Worm (Caenorhabditis elegans) whole organism, L3 larva: ENCODE data around the gene vps-54.

Experiments
- R02D3.7 ChIP-seq: fragments of 150-350 bp; optimal IDR thresholded peaks from 2 replicates; lab custom pipeline; 2014; ENCODE audit warnings: missing biosample characterization, missing genetic modification characterization
- ZK546.5 ChIP-seq: sonication (generic microtip); optimal IDR thresholded peaks from 2 replicates; lab custom pipeline; 2017; ENCODE audit warnings: missing biosample characterization, missing genetic modification characterization
- aly-2 ChIP-seq: fragments of 150-350 bp; optimal IDR thresholded peaks from 2 replicates; lab custom pipeline; 2014; ENCODE audit warnings: missing biosample characterization, missing genetic modification characterization
- ama-1 ChIP-seq: fragments of 150-350 bp; optimal IDR thresholded peaks from 2 replicates; lab custom pipeline; 2018
- ceh-16 ChIP-seq: sonication (generic microtip); optimal IDR thresholded peaks from 2 replicates; lab custom pipeline; 2017; ENCODE audit warnings: missing biosample characterization, missing genetic modification characterization
- ceh-9 ChIP-seq: sonication (generic microtip); optimal IDR thresholded peaks from 2 replicates; lab custom pipeline; 2018; ENCODE audit warnings: missing biosample characterization, missing genetic modification characterization
- egl-27 ChIP-seq: sonication (generic microtip); optimal IDR thresholded peaks from 4 replicates; lab custom pipeline; 2017; ENCODE audit warnings: missing biosample characterization, missing genetic modification reagents, missing genetic modification characterization
- egl-5 ChIP-seq: fragments of 150-350 bp; optimal IDR thresholded peaks from 2 replicates; lab custom pipeline; 2017; ENCODE audit warnings: missing biosample characterization, missing genetic modification reagents, missing genetic modification characterization, inconsistent platforms
- elt-1 ChIP-seq: fragments of 150-350 bp; optimal IDR thresholded peaks from 2 replicates; lab custom pipeline; 2014; ENCODE audit warnings: missing biosample characterization, missing genetic modification characterization
- elt-2 ChIP-seq: sonication (generic microtip); optimal IDR thresholded peaks from 2 replicates; lab custom pipeline; 2016; ENCODE audit warnings: missing genetic modification reagents, mild to moderate bottlenecking, missing genetic modification characterization, missing compliant biosample characterization
- elt-3 ChIP-seq, 3 experiments: fragments of 150-350 bp in 1 of 3; sonication (generic microtip) in 2 of 3; optimal IDR thresholded peaks; 2 replicates in 2 of 3; 4 replicates in 1 of 3; lab custom pipeline; 2014 to 2017; ENCODE audit warnings: missing biosample characterization in 3 of 3, missing genetic modification characterization in 3 of 3
- fkh-10 ChIP-seq: sonication (generic microtip); optimal IDR thresholded peaks from 2 replicates; lab custom pipeline; 2017; ENCODE audit warnings: missing biosample characterization, missing genetic modification reagents, missing genetic modification characterization
- fos-1 ChIP-seq: fragments of 150-350 bp; optimal IDR thresholded peaks from 2 replicates; lab custom pipeline; 2014; ENCODE audit warnings: missing biosample characterization, missing genetic modification characterization
- hmg-11 ChIP-seq: sonication (generic microtip); optimal IDR thresholded peaks from 2 replicates; lab custom pipeline; 2016; ENCODE audit warnings: missing genetic modification characterization, missing compliant biosample characterization
- jun-1 ChIP-seq: fragments of 150-350 bp; optimal IDR thresholded peaks from 2 replicates; lab custom pipeline; 2014; ENCODE audit warnings: missing biosample characterization, missing genetic modification reagents, missing genetic modification characterization
- lin-15B ChIP-seq: fragments of 150-350 bp; optimal IDR thresholded peaks from 2 replicates; lab custom pipeline; 2014; ENCODE audit warnings: missing biosample characterization, missing genetic modification characterization
- lin-39 ChIP-seq: fragments of 150-350 bp; optimal IDR thresholded peaks from 2 replicates; lab custom pipeline; 2018; ENCODE audit warnings: missing biosample characterization, missing genetic modification reagents, missing genetic modification characterization
- lsy-12 ChIP-seq: sonication (generic microtip); optimal IDR thresholded peaks from 2 replicates; lab custom pipeline; 2016; ENCODE audit warnings: mild to moderate bottlenecking, missing genetic modification characterization, missing compliant biosample characterization
- mdl-1 ChIP-seq: fragments of 150-350 bp; optimal IDR thresholded peaks from 2 replicates; lab custom pipeline; 2014; ENCODE audit warnings: missing biosample characterization, missing genetic modification characterization
- mml-1 ChIP-seq: fragments of 150-350 bp; sonication (generic microtip); optimal IDR thresholded peaks from 3 replicates; lab custom pipeline; 2014; ENCODE audit warnings: missing biosample characterization, missing genetic modification characterization
- nhr-12 ChIP-seq: fragments of 150-350 bp; optimal IDR thresholded peaks from 2 replicates; lab custom pipeline; 2014; ENCODE audit warnings: missing biosample characterization, missing genetic modification characterization
- nhr-23 ChIP-seq: fragments of 150-350 bp; optimal IDR thresholded peaks from 2 replicates; lab custom pipeline; 2014; ENCODE audit warnings: missing biosample characterization, missing genetic modification reagents, missing genetic modification characterization
- nhr-25 ChIP-seq: sonication (generic microtip); optimal IDR thresholded peaks from 2 replicates; lab custom pipeline; 2017; ENCODE audit warnings: missing biosample characterization, missing genetic modification characterization
- nhr-28 ChIP-seq: fragments of 150-350 bp; optimal IDR thresholded peaks from 2 replicates; lab custom pipeline; 2014; ENCODE audit warnings: missing biosample characterization, missing genetic modification characterization
- nhr-43 ChIP-seq: sonication (generic microtip); optimal IDR thresholded peaks from 2 replicates; lab custom pipeline; 2016; ENCODE audit warnings: mild to moderate bottlenecking, missing genetic modification characterization, missing compliant biosample characterization; ENCODE audit not compliant: poor library complexity, severe bottlenecking
- nhr-67 ChIP-seq: fragments of 150-350 bp; optimal IDR thresholded peaks from 2 replicates; lab custom pipeline; 2014; ENCODE audit warnings: missing biosample characterization, missing genetic modification characterization
- nhr-76 ChIP-seq: fragments of 150-350 bp; sonication (generic microtip); optimal IDR thresholded peaks from 5 replicates; lab custom pipeline; 2014; ENCODE audit warnings: missing biosample characterization, missing genetic modification characterization
- nhr-77 ChIP-seq: fragments of 150-350 bp; optimal IDR thresholded peaks from 2 replicates; lab custom pipeline; 2014; ENCODE audit warnings: missing biosample characterization, missing genetic modification characterization
- pha-4 ChIP-seq: fragments of 150-350 bp; optimal IDR thresholded peaks from 2 replicates; lab custom pipeline; 2014; ENCODE audit warnings: missing biosample characterization, missing genetic modification reagents, missing genetic modification characterization
- pqm-1 ChIP-seq: fragments of 150-350 bp; optimal IDR thresholded peaks from 2 replicates; lab custom pipeline; 2017; ENCODE audit warnings: missing biosample characterization, missing genetic modification characterization, inconsistent platforms
- sea-2 ChIP-seq: fragments of 150-350 bp; sonication (generic microtip); optimal IDR thresholded peaks from 4 replicates; lab custom pipeline; 2014; ENCODE audit warnings: missing biosample characterization, missing genetic modification reagents, missing genetic modification characterization
- skn-1 ChIP-seq: fragments of 150-350 bp; optimal IDR thresholded peaks from 2 replicates; lab custom pipeline; 2014; ENCODE audit warnings: missing biosample characterization, missing genetic modification characterization
- snpc-4 ChIP-seq: fragments of 150-350 bp; optimal IDR thresholded peaks from 2 replicates; lab custom pipeline; 2014; ENCODE audit warnings: missing biosample characterization, missing genetic modification characterization
- tbx-2 ChIP-seq: sonication (generic microtip); optimal IDR thresholded peaks from 2 replicates; lab custom pipeline; 2016; ENCODE audit warnings: mild to moderate bottlenecking, missing genetic modification characterization, missing compliant biosample characterization
- unc-39 ChIP-seq: sonication (generic microtip); optimal IDR thresholded peaks from 4 replicates; lab custom pipeline; 2017; ENCODE audit warnings: missing biosample characterization, missing genetic modification characterization
- unc-62 ChIP-seq: fragments of 150-350 bp; sonication (generic microtip); optimal IDR thresholded peaks from 4 replicates; lab custom pipeline; 2014; ENCODE audit warnings: missing biosample characterization, missing genetic modification reagents, missing genetic modification characterization
- zag-1 ChIP-seq: fragments of 150-350 bp; optimal IDR thresholded peaks from 2 replicates; lab custom pipeline; 2014; ENCODE audit warnings: missing biosample characterization, missing genetic modification characterization
- ztf-4 ChIP-seq: fragments of 150-350 bp; optimal IDR thresholded peaks from 2 replicates; lab custom pipeline; 2014; ENCODE audit warnings: missing biosample characterization, missing genetic modification characterization

vps-54 gene

ce11 chrV:10555239-10555638 is 21.0 kb downstream of the vps-54 start, which contains the start of gene F32G8.3:
TSS of gene F32G8.3 (minus strand) at chrV:10555339.
- TF ChIP-seq nhr-28 = no peak
- no peak for TF ChIP-seq nhr-67 (tag; lab: Kevin White, UChicago)
- TF ChIP-seq hmg-11 (tag; lab: Kevin White, UChicago) = no peak
- TF ChIP-seq tbx-2 (tag; lab: Kevin White, UChicago) = no peak
- no peak for TF ChIP-seq nhr-43 (tag; lab: Kevin White, UChicago)
- no peak for TF ChIP-seq snpc-4 (tag; lab: Kevin White, UChicago)
- no peak for TF ChIP-seq elt-1 (tag; lab: Kevin White, UChicago)
- no peak for TF ChIP-seq R02D3.7 (tag; lab: Kevin White, UChicago)
- no peak for TF ChIP-seq elt-2
- TF ChIP-seq ztf-4 (tag; lab: Kevin White, UChicago) = no peak
- no peak for TF ChIP-seq elt-3 (tag; optimal IDR thresholded peaks at IDR 0.05; lab: Kevin White, UChicago)
- TF ChIP-seq pqm-1 (tag; lab: Kevin White, UChicago) = no peak
- no peak for TF ChIP-seq lin-15B
- TF ChIP-seq nhr-76 = no peak
- TF ChIP-seq pha-4 (tag; lab: Kevin White, UChicago) = no peak
- no peak for TF ChIP-seq ceh-9 (tag; lab: Kevin White, UChicago)
- TF ChIP-seq skn-1 (tag; lab: Kevin White, UChicago) = no peak
- TF ChIP-seq ZK546.5 (tag; lab: Kevin White, UChicago) = no peak

ce11 chrV:10549717-10550116 is 26.5 kb downstream of the vps-54 start, which contains the start of gene F32G8.2:
TSS of gene F32G8.2 (plus strand) at chrV:10550017.
- TF ChIP-seq egl-5 (tag; lab: Kevin White, UChicago) = no peak
- TF ChIP-seq fkh-10 (GFP tag; lab: Kevin White, UChicago) = no peak
- no peak for TF ChIP-seq elt-2
- no peak for TF ChIP-seq nhr-12

- TF ChIP-seq nhr-12 (no peak), mdl-1 (tag; lab: Kevin White, UChicago) (no peak), elt-3 (tag; optimal IDR thresholded peaks at IDR 0.05; lab: Kevin White, UChicago) (no peak)
Observed at ce11 chrV:10548981-10549380, 27.2 kb downstream of the vps-54 start, which contains the start of gene srd-34. TSS of gene srd-34 (minus strand) at chrV:10549081.

- peak; percentile 47 for TF ChIP-seq nhr-28
- TF ChIP-seq fkh-10 (GFP tag; lab: Kevin White, UChicago) = no peak
- no peak for TF ChIP-seq zag-1 (tag; lab: Kevin White, UChicago)
- peak; percentile 68 for TF ChIP-seq nhr-77
- TF ChIP-seq nhr-25 = no peak
- peak; percentile 17 for TF ChIP-seq pqm-1 (tag; lab: Kevin White, UChicago)
- TF ChIP-seq lin-39 = no peak
- TF ChIP-seq elt-2 = peak; percentile 37
Observed at ce11 chrV:10546749-10547148, 29.5 kb downstream of the vps-54 start, which contains the start of gene F25D1.5. TSS of gene F25D1.5 (minus strand) at chrV:10546783.

ce11 chrV:10540024-10540423 is 36.2 kb downstream of the vps-54 start, which contains the start of gene degt-1:
TSS of gene degt-1 (plus strand) at chrV:10540324.
- TF ChIP-seq lsy-12 (tag; lab: Kevin White, UChicago) = no peak
- no peak for TF ChIP-seq nhr-28
- TF ChIP-seq nhr-23 (tag; lab: Kevin White, UChicago) = no peak
- no peak for TF ChIP-seq ztf-4 (tag; lab: Kevin White, UChicago)
- no peak for TF ChIP-seq R02D3.7 (tag; lab: Kevin White, UChicago)

ce11 chrV:10539114-10539513 is 37.1 kb downstream of the vps-54 start, which contains the start of gene F25D1.8:
TSS of gene F25D1.8 (plus strand) at chrV:10539414.
- TF ChIP-seq egl-27 (tag; lab: Kevin White, UChicago) = no peak
- peak; percentile 21 for TF ChIP-seq pqm-1 (tag; lab: Kevin White, UChicago)

ce11 chrV:10536808-10537207 is 39.4 kb downstream of the vps-54 start:
- TF ChIP-seq tbx-2 (tag; lab: Kevin White, UChicago) (peak; percentile 86), unc-39 (no peak), ZK546.5 (tag; lab: Kevin White, UChicago) (peak; percentile 36), pha-4 (tag; lab: Kevin White, UChicago) (peak; percentile 94), ceh-16 (tag; lab: Kevin White, UChicago) (no peak), R02D3.7 (tag; lab: Kevin White, UChicago) (peak; percentile 75), fos-1 (tag; lab: Kevin White, UChicago) (no peak), elt-1 (tag; lab: Kevin White, UChicago) (peak; percentile 47), aly-2 (tag; lab: Kevin White, UChicago) (no peak), jun-1 (tag; lab: Kevin White, UChicago) (peak; percentile 87), hmg-11 (tag; lab: Kevin White, UChicago) (peak; percentile 91), lin-15B (peak; percentile 93), nhr-12 (no peak), nhr-77 (peak; percentile 48), zag-1 (tag; lab: Kevin White, UChicago) (peak; percentile 32), ama-1 (lab: Kevin White, UChicago) (peak; percentile 67), unc-62 (GFP tag; lab: Kevin White, UChicago) (peak; percentile 61), nhr-43 (tag; lab: Kevin White, UChicago) (peak; percentile 89), sea-2 (no peak), egl-5 (tag; lab: Kevin White, UChicago) (peak; percentile 78), snpc-4 (tag; lab: Kevin White, UChicago) (peak; percentile 93), pqm-1 (tag; lab: Kevin White, UChicago) (peak; percentile 56), nhr-25 (peak; percentile 97), mml-1 (tag; lab: Kevin White, UChicago) (no peak), nhr-23 (tag; lab: Kevin White, UChicago) (peak; percentile 92), egl-27 (tag; lab: Kevin White, UChicago) (peak; percentile 61)
